Fruit fly (Drosophila melanogaster): ENCODE results near the gene SCOT.

SCOT gene

dm6 chr3L:1937469-1937868 is 25.5 kb upstream of the SCOT start (continued):
- TF ChIP-seq CG3032 (tag; optimal IDR thresholded peaks at IDR 0.05): no peak
- TF ChIP-seq dac (GFP tag; optimal IDR thresholded peaks at IDR 0.05): no peak
- TF ChIP-seq pdm3 (GFP tag; optimal IDR thresholded peaks at IDR 0.05): no peak
- TF ChIP-seq Eip78C (GFP tag): peak; percentile 84
- peak; percentile 25 for TF ChIP-seq Hr4 (GFP tag; optimal IDR thresholded peaks at IDR 0.05)
- no peak for TF ChIP-seq Eip93F (GFP tag; optimal IDR thresholded peaks at IDR 0.05)
- no peak for TF ChIP-seq fd85E (GFP tag; optimal IDR thresholded peaks at IDR 0.05)
- peak; percentile 40; the same call in 1 of the 3 replicates for TF ChIP-seq CG8119 (GFP tag; IDR thresholded peaks at IDR 0.05)
- peak; percentile 38; the same call in 1 of the 2 replicates for TF ChIP-seq CG15336 (GFP tag; IDR thresholded peaks at IDR 0.05)
- TF ChIP-seq topi (GFP tag; optimal IDR thresholded peaks at IDR 0.05): peak; percentile 40
- TF ChIP-seq CG10669 (GFP tag; optimal IDR thresholded peaks at IDR 0.05): no peak
- TF ChIP-seq salr (GFP tag; optimal IDR thresholded peaks at IDR 0.05): no peak
- TF ChIP-seq CG9139 (GFP tag; optimal IDR thresholded peaks at IDR 0.05): peak; percentile 12
- TF ChIP-seq CG11294 (GFP tag; IDR thresholded peaks at IDR 0.05): no peak
- TF ChIP-seq Gug (GFP tag; IDR thresholded peaks at IDR 0.05): no peak
- TF ChIP-seq Eip75B (GFP tag; optimal IDR thresholded peaks at IDR 0.05): no peak

dm6 chr3L:1938767-1939166 is 24.2 kb upstream of the SCOT start, which contains the start of the genes CG46523 and CG5687:
CG46523 (minus strand) TSS chr3L:1939103.
CG5687 (minus strand) TSS chr3L:1939103.
- TF ChIP-seq CG31627 (GFP tag; optimal IDR thresholded peaks at IDR 0.05) (no peak), Eip78C (GFP tag) (peak; percentile 58)

dm6 chr3L:1939983-1940504 is 22.9 kb upstream of the SCOT start:
- TF ChIP-seq net (GFP tag; optimal IDR thresholded peaks at IDR 0.05) (no peak), dsx (GFP tag; optimal IDR thresholded peaks at IDR 0.05; ENCODE audit: poor library complexity, severe bottlenecking) (no peak), Smox (GFP tag; optimal IDR thresholded peaks at IDR 0.05) (no peak), Eip78C (GFP tag) (peak; percentile 40), CG32006 (GFP tag; optimal IDR thresholded peaks at IDR 0.05) (no peak), CG6163 (GFP tag; IDR thresholded peaks at IDR 0.05) (no peak), CG34406 (GFP tag; optimal IDR thresholded peaks at IDR 0.05) (no peak), Blimp-1 (GFP tag; optimal IDR thresholded peaks at IDR 0.05) (no peak), dac (GFP tag; optimal IDR thresholded peaks at IDR 0.05) (no peak), CG15336 (GFP tag; IDR thresholded peaks at IDR 0.05) (peak; percentile 17; the same call in 1 of the 2 replicates), CG6854 (GFP tag; optimal IDR thresholded peaks at IDR 0.05) (peak; percentile 18), CG6276 (GFP tag; optimal IDR thresholded peaks at IDR 0.05) (no peak), fd85E (GFP tag; optimal IDR thresholded peaks at IDR 0.05) (no peak), Gug (GFP tag; IDR thresholded peaks at IDR 0.05) (no peak)

- TF ChIP-seq Eip78C (GFP tag): no peak
- TF ChIP-seq CG8119 (GFP tag; IDR thresholded peaks at IDR 0.05): no peak
- TF ChIP-seq Lpt (GFP tag; optimal IDR thresholded peaks at IDR 0.05): no peak
- TF ChIP-seq esn (GFP tag; optimal IDR thresholded peaks at IDR 0.05): peak; percentile 8
- no peak for TF ChIP-seq Gug (GFP tag; IDR thresholded peaks at IDR 0.05)
- no peak for TF ChIP-seq CG8319 (GFP tag; optimal IDR thresholded peaks at IDR 0.05)
- TF ChIP-seq CG6792 (GFP tag; optimal IDR thresholded peaks at IDR 0.05): no peak
- no peak for TF ChIP-seq fd59A (GFP tag; optimal IDR thresholded peaks at IDR 0.05)
- TF ChIP-seq Ets96B (tag; optimal IDR thresholded peaks at IDR 0.05): no peak
- no peak for TF ChIP-seq pdm3 (GFP tag; optimal IDR thresholded peaks at IDR 0.05)
- TF ChIP-seq Ets21C (GFP tag; optimal IDR thresholded peaks at IDR 0.05): no peak
- TF ChIP-seq cyc (GFP tag; optimal IDR thresholded peaks at IDR 0.05): peak; percentile 0
- no peak for TF ChIP-seq OdsH (GFP tag; optimal IDR thresholded peaks at IDR 0.05)
Measured at dm6 chr3L:1940843-1941418, 22.0 kb upstream of the SCOT start, which contains the start of gene Mfap1. Mfap1 (plus strand) TSS chr3L:1941068.

Data from whole organism, prepupa.